Worm (Caenorhabditis elegans): ENCODE measurements around the gene unc-68.

Gene unc-68

DNA sequence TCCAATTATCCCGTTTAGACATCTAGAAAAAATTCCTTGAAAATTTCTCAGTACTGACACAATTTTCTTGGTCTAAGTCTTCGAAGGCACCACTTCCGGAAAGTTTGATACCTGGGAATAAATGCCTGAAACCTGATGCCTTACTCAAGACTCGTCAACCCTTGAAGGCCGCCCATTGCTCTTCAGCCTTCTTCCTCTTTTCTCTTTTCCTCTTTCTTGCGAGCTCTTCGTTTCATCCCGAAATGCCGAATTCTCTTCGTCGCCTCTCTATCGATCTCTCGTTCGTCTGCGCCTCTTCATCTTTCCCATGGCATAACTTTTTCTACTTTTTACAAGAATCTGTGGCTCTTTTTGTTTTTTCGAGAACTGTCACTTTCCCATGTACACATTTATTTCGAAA, 35.2 kb downstream of the unc-68 start:
- TF ChIP-seq zfh-2 (GFP tag; conservative IDR thresholded peaks at IDR 0.05) = peak; percentile 50
- no peak for TF ChIP-seq F10E7.11 (tag; optimal IDR thresholded peaks at IDR 0.05)
- TF ChIP-seq B0035.1 (tag; optimal IDR thresholded peaks at IDR 0.05) = no peak
- no peak for TF ChIP-seq cebp-1 (GFP tag; IDR thresholded peaks at IDR 0.05)
- peak; percentile 1 for TF ChIP-seq cebp-1 (tag; optimal IDR thresholded peaks at IDR 0.05)
- no peak for TF ChIP-seq Y56A3A.18 (GFP tag; IDR thresholded peaks at IDR 0.05)
- TF ChIP-seq hmg-1.2 (GFP tag; IDR thresholded peaks at IDR 0.05) = no peak; the same call in 1 of the 2 replicates
- TF ChIP-seq ceh-91 (GFP tag; IDR thresholded peaks at IDR 0.05) = no peak
- no peak for TF ChIP-seq chd-7 (tag; optimal IDR thresholded peaks at IDR 0.05)
- TF ChIP-seq aptf-3 (GFP tag; IDR thresholded peaks at IDR 0.05) = 0 out of 2 replicates have a peak, but pooled peaks have one; percentile 34
- no peak for TF ChIP-seq attf-5 (GFP tag; optimal IDR thresholded peaks at IDR 0.05)

DNA sequence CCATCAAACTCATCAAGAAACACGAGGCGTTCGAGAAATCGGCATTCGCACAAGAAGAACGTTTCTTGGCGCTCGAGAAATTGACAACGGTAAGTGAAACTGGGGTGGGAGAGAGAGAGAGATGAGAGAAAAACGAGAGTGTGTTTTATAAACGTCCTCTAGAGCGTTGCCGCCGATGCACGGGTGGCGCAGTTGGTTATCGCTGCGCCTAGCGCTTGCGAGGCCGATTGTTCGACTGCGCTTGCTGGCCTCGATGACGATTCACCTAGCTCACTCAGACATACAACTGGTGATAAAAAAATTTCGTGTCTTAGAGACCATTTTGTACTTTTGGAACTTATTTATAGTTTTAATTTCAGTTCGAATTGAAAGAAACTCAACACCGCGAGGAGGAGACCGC, 40.0 kb downstream of the unc-68 start:
- TF ChIP-seq unc-62 (GFP tag; optimal IDR thresholded peaks at IDR 0.05) (no peak), C06A6.2 (GFP tag; conservative IDR thresholded peaks at IDR 0.05) (no peak), ztf-6 (GFP tag; IDR thresholded peaks at IDR 0.05) (no peak), T07F8.4 (tag; optimal IDR thresholded peaks at IDR 0.05) (peak; percentile 66), chd-7 (tag; optimal IDR thresholded peaks at IDR 0.05) (peak; percentile 85), B0261.1 (tag; optimal IDR thresholded peaks at IDR 0.05) (peak; percentile 95), ztf-22 (GFP tag; optimal IDR thresholded peaks at IDR 0.05) (peak; percentile 66), fkh-3 (tag; optimal IDR thresholded peaks at IDR 0.05) (peak; percentile 78), die-1 (tag; optimal IDR thresholded peaks at IDR 0.05) (peak; percentile 89), zfh-2 (GFP tag; conservative IDR thresholded peaks at IDR 0.05) (peak; percentile 75), snpc-4 (GFP tag; optimal IDR thresholded peaks at IDR 0.05) (peak; percentile 69), snpc-4 (tag; optimal IDR thresholded peaks at IDR 0.05) (peak in 2 of 4 experiments; percentile 64 to 72), nfya-1 (tag; optimal IDR thresholded peaks at IDR 0.05; ENCODE audit: borderline replicate concordance, insufficient read depth) (no peak), C17E4.6 (GFP tag; IDR thresholded peaks at IDR 0.05) (no peak), lin-35 (GFP tag; optimal IDR thresholded peaks at IDR 0.05) (peak in 1 of 3 experiments; percentile 68), madf-6 (GFP tag; IDR thresholded peaks at IDR 0.05) (peak; percentile 51), ztf-18 (tag; optimal IDR thresholded peaks at IDR 0.05) (peak; percentile 69), nfyb-1 (GFP tag; IDR thresholded peaks at IDR 0.05) (peak; percentile 76), pha-4 (tag; optimal IDR thresholded peaks at IDR 0.05) (no peak), K12H6.12 (tag; optimal IDR thresholded peaks at IDR 0.05) (no peak), ccch-3 (GFP tag; optimal IDR thresholded peaks at IDR 0.05) (no peak), madf-3 (GFP tag; IDR thresholded peaks at IDR 0.05) (no peak), dox-1 (GFP tag; IDR thresholded peaks at IDR 0.05) (peak; percentile 84), attf-3 (GFP tag; conservative IDR thresholded peaks at IDR 0.05) (peak; percentile 57; the same call in 1 of the 2 replicates), hrde-1 (tag; optimal IDR thresholded peaks at IDR 0.05; ENCODE audit: borderline replicate concordance) (peak; percentile 78), ama-1 (optimal IDR thresholded peaks at IDR 0.05) (no peak), ama-1 (GFP tag; optimal IDR thresholded peaks at IDR 0.05) (peak; percentile 77 to 87), ztf-25 (GFP tag; IDR thresholded peaks at IDR 0.05) (peak; percentile 67; the same call in 1 of the 2 replicates), efl-1 (GFP tag; optimal IDR thresholded peaks at IDR 0.05) (no peak), him-1 (tag; optimal IDR thresholded peaks at IDR 0.05) (peak; percentile 90), madf-8 (GFP tag; conservative IDR thresholded peaks at IDR 0.05) (no peak), snpc-1.1 (tag; optimal IDR thresholded peaks at IDR 0.05; ENCODE audit: insufficient read depth) (peak; percentile 42), ZK185.1 (tag; optimal IDR thresholded peaks at IDR 0.05; ENCODE audit: poor library complexity, severe bottlenecking) (peak; percentile 87), lin-40 (tag; optimal IDR thresholded peaks at IDR 0.05) (peak; percentile 68), rcor-1 (GFP tag; IDR thresholded peaks at IDR 0.05) (peak; percentile 43; the same call in 1 of the 2 replicates), snpc-1.3 (tag; optimal IDR thresholded peaks at IDR 0.05; ENCODE audit: insufficient read depth) (no peak), rec-8 (tag; optimal IDR thresholded peaks at IDR 0.05) (peak; percentile 77 to 86), repo-1 (tag; optimal IDR thresholded peaks at IDR 0.05) (peak; percentile 81)
